2 worm cellular contexts compared by ENCODE assay signal in genomic region chrX:12458021-12458420, ce11.
TF ChIP-seq lines count a peak whose summit lies in the region.

No protein-coding gene starts in this region.

TF ChIP-seq in whole organism, L4 larva, 104 proteins besides CTCF, POLR2A, EP300 and RAD21 (continued from another document and continues in another):
- TF ChIP-seq nhr-77 (tag; optimal IDR thresholded peaks at IDR 0.05; lab: Kevin White, UChicago) (peak; percentile 19), nhr-28 (tag; optimal IDR thresholded peaks at IDR 0.05; lab: Kevin White, UChicago) (peak; percentile 26), attf-4 (tag; optimal IDR thresholded peaks at IDR 0.05; lab: Kevin White, UChicago) (no peak), zfp-3 (GFP tag; conservative IDR thresholded peaks at IDR 0.05; lab: Robert Waterston, UW) (peak; percentile 75; the same call in 1 of the 2 replicates), ZK546.5 (tag; optimal IDR thresholded peaks at IDR 0.05; lab: Kevin White, UChicago) (no peak), dmd-6 (GFP tag; IDR thresholded peaks at IDR 0.05; lab: Robert Waterston, UW) (peak; percentile 69), lir-3 (tag; optimal IDR thresholded peaks at IDR 0.05; lab: Kevin White, UChicago) (peak; percentile 76), spr-3 (GFP tag; optimal IDR thresholded peaks at IDR 0.05; lab: Kevin White, UChicago) (peak; percentile 32), php-3 (GFP tag; IDR thresholded peaks at IDR 0.05; lab: Robert Waterston, UW) (peak; percentile 58; the same call in 1 of the 2 replicates), aha-1 (tag; lab: Kevin White, UChicago) (peak; percentile 72), F37D6.2 (tag; optimal IDR thresholded peaks at IDR 0.05; lab: Kevin White, UChicago) (no peak), hif-1 (tag; optimal IDR thresholded peaks at IDR 0.05; lab: Kevin White, UChicago) (peak; percentile 9 to 78), nhr-76 (tag; optimal IDR thresholded peaks at IDR 0.05; lab: Kevin White, UChicago) (no peak), nhr-41 (GFP tag; IDR thresholded peaks at IDR 0.05; lab: Robert Waterston, UW) (0 out of 2 replicates have a peak, but pooled peaks have one; percentile 26), hmg-1.1 (GFP tag; IDR thresholded peaks at IDR 0.05; lab: Robert Waterston, UW) (peak; percentile 70), Y105C5A.15 (GFP tag; IDR thresholded peaks at IDR 0.05; lab: Robert Waterston, UW) (no peak), snpc-4 (tag; optimal IDR thresholded peaks at IDR 0.05; lab: Kevin White, UChicago) (no peak), F44E2.7 (GFP tag; IDR thresholded peaks at IDR 0.05; lab: Robert Waterston, UW) (0 out of 2 replicates have a peak, but pooled peaks have one; percentile 13), lin-15B (tag; optimal IDR thresholded peaks at IDR 0.05; lab: Kevin White, UChicago) (no peak), egl-27 (tag; optimal IDR thresholded peaks at IDR 0.05; lab: Kevin White, UChicago) (no peak), daf-19 (GFP tag; conservative IDR thresholded peaks at IDR 0.05; lab: Robert Waterston, UW) (peak; percentile 74), nhr-111 (GFP tag; optimal IDR thresholded peaks at IDR 0.05; lab: Kevin White, UChicago) (peak; percentile 57), madf-9 (GFP tag; conservative IDR thresholded peaks at IDR 0.05; lab: Robert Waterston, UW) (peak; percentile 85), hlh-11 (tag; optimal IDR thresholded peaks at IDR 0.05; lab: Kevin White, UChicago) (peak; percentile 67), nhr-42 (GFP tag; IDR thresholded peaks at IDR 0.05; lab: Robert Waterston, UW) (0 out of 2 replicates have a peak, but pooled peaks have one; percentile 65), R02D3.7 (tag; optimal IDR thresholded peaks at IDR 0.05; lab: Kevin White, UChicago) (peak; percentile 24), zag-1 (tag; optimal IDR thresholded peaks at IDR 0.05; lab: Kevin White, UChicago) (no peak), nhr-237 (tag; optimal IDR thresholded peaks at IDR 0.05; lab: Kevin White, UChicago) (no peak), zip-2 (tag; optimal IDR thresholded peaks at IDR 0.05; lab: Kevin White, UChicago) (peak; percentile 84), duxl-1 (tag; optimal IDR thresholded peaks at IDR 0.05; lab: Kevin White, UChicago; ENCODE audit: poor library complexity) (peak; percentile 71), sdz-12 (GFP tag; optimal IDR thresholded peaks at IDR 0.05; lab: Kevin White, UChicago) (no peak), D1046.2 (GFP tag; IDR thresholded peaks at IDR 0.05; lab: Robert Waterston, UW) (no peak), lin-29 (GFP tag; IDR thresholded peaks at IDR 0.05; lab: Robert Waterston, UW) (peak; percentile 56; the same call in 1 of the 2 replicates), daf-8 (GFP tag; IDR thresholded peaks at IDR 0.05; lab: Robert Waterston, UW) (no peak), mxl-3 (GFP tag; optimal IDR thresholded peaks at IDR 0.05; lab: Kevin White, UChicago) (peak; percentile 49), nhr-102 (tag; optimal IDR thresholded peaks at IDR 0.05; lab: Kevin White, UChicago) (peak; percentile 76), ztf-11 (tag; optimal IDR thresholded peaks at IDR 0.05; lab: Kevin White, UChicago) (no peak), fos-1 (tag; optimal IDR thresholded peaks at IDR 0.05; lab: Kevin White, UChicago) (no peak), F26F4.8 (GFP tag; conservative IDR thresholded peaks at IDR 0.05; lab: Robert Waterston, UW) (peak; percentile 86), zip-11 (GFP tag; IDR thresholded peaks at IDR 0.05; lab: Robert Waterston, UW) (peak; percentile 46; the same call in 1 of the 2 replicates), cey-2 (tag; optimal IDR thresholded peaks at IDR 0.05; lab: Kevin White, UChicago; ENCODE audit: borderline replicate concordance, insufficient read depth) (no peak), lin-38 (GFP tag; IDR thresholded peaks at IDR 0.05; lab: Robert Waterston, UW) (peak; percentile 76), unc-130 (GFP tag; optimal IDR thresholded peaks at IDR 0.05; lab: Kevin White, UChicago) (peak; percentile 47), T26A8.4 (GFP tag; IDR thresholded peaks at IDR 0.05; lab: Robert Waterston, UW) (peak; percentile 88), madf-5 (GFP tag; IDR thresholded peaks at IDR 0.05; lab: Robert Waterston, UW) (0 out of 4 replicates have a peak, but pooled peaks have one; percentile 5 to 56), Y48G9A.11 (GFP tag; IDR thresholded peaks at IDR 0.05; lab: Robert Waterston, UW) (peak; percentile 71; the same call in 1 of the 2 replicates), mdl-1 (tag; optimal IDR thresholded peaks at IDR 0.05; lab: Kevin White, UChicago) (peak in 1 of 2 experiments; percentile 3), egl-43 (GFP tag; IDR thresholded peaks at IDR 0.05; lab: Robert Waterston, UW) (peak; percentile 90), ctbp-1 (GFP tag; IDR thresholded peaks at IDR 0.05; lab: Robert Waterston, UW) (peak; percentile 52; the same call in 1 of the 2 replicates), ceh-62 (tag; optimal IDR thresholded peaks at IDR 0.05; lab: Kevin White, UChicago) (no peak), Y5F2A.4 (GFP tag; optimal IDR thresholded peaks at IDR 0.05; lab: Kevin White, UChicago) (peak; percentile 68), ztf-7 (tag; optimal IDR thresholded peaks at IDR 0.05; lab: Kevin White, UChicago) (peak; percentile 74), lim-7 (GFP tag; IDR thresholded peaks at IDR 0.05; lab: Robert Waterston, UW) (peak; percentile 90), tra-1 (GFP tag; IDR thresholded peaks at IDR 0.05; lab: Robert Waterston, UW) (peak; percentile 67; the same call in 1 of the 2 replicates), nhr-48 (tag; optimal IDR thresholded peaks at IDR 0.05; lab: Kevin White, UChicago) (peak; percentile 71), mdt-29 (GFP tag; IDR thresholded peaks at IDR 0.05; lab: Robert Waterston, UW) (0 out of 2 replicates have a peak, but pooled peaks have one; percentile 44), ceh-44 (GFP tag; IDR thresholded peaks at IDR 0.05; lab: Robert Waterston, UW) (peak; percentile 75; the same call in 1 of the 2 replicates), nhr-25 (tag; optimal IDR thresholded peaks at IDR 0.05; lab: Kevin White, UChicago; ENCODE audit: borderline replicate concordance, insufficient read depth) (peak; percentile 34), ceh-20 (GFP tag; IDR thresholded peaks at IDR 0.05; lab: Robert Waterston, UW) (peak; percentile 64; the same call in 1 of the 2 replicates), dmd-9 (GFP tag; IDR thresholded peaks at IDR 0.05; lab: Robert Waterston, UW) (peak; percentile 87), T20F7.1 (GFP tag; optimal IDR thresholded peaks at IDR 0.05; lab: Kevin White, UChicago) (no peak), aly-2 (tag; optimal IDR thresholded peaks at IDR 0.05; lab: Kevin White, UChicago) (peak; percentile 64)

TF ChIP-seq in whole organism, late embryonic, 69 proteins besides CTCF, POLR2A, EP300 and RAD21 (continued from another document):
- peak; percentile 43 for TF ChIP-seq tbx-2 (tag; optimal IDR thresholded peaks at IDR 0.05; lab: Kevin White, UChicago)
- TF ChIP-seq ceh-45 (GFP tag; IDR thresholded peaks at IDR 0.05; lab: Robert Waterston, UW): peak; percentile 72
- peak; percentile 55 for TF ChIP-seq Y22D7AL.16 (tag; optimal IDR thresholded peaks at IDR 0.05; lab: Kevin White, UChicago)
- TF ChIP-seq hlh-30 (tag; optimal IDR thresholded peaks at IDR 0.05; lab: Kevin White, UChicago; ENCODE audit: insufficient read depth): no peak
- TF ChIP-seq pag-3 (tag; optimal IDR thresholded peaks at IDR 0.05; lab: Kevin White, UChicago; ENCODE audit: borderline replicate concordance): no peak
- peak; percentile 4 for TF ChIP-seq odd-2 (tag; optimal IDR thresholded peaks at IDR 0.05; lab: Kevin White, UChicago)
- TF ChIP-seq ztf-16 (tag; optimal IDR thresholded peaks at IDR 0.05; lab: Kevin White, UChicago): peak; percentile 47
- TF ChIP-seq eyg-1 (tag; optimal IDR thresholded peaks at IDR 0.05; lab: Kevin White, UChicago): no peak
- TF ChIP-seq ahr-1 (tag; optimal IDR thresholded peaks at IDR 0.05; lab: Kevin White, UChicago): no peak
- no peak for TF ChIP-seq pros-1 (tag; optimal IDR thresholded peaks at IDR 0.05; lab: Kevin White, UChicago)
- no peak for TF ChIP-seq unc-55 (GFP tag; optimal IDR thresholded peaks at IDR 0.05; lab: Kevin White, UChicago)
- peak; percentile 39 for TF ChIP-seq hlh-6 (tag; optimal IDR thresholded peaks at IDR 0.05; lab: Kevin White, UChicago)
- TF ChIP-seq T23F11.4 (GFP tag; optimal IDR thresholded peaks at IDR 0.05; lab: Kevin White, UChicago): peak; percentile 40
- peak; percentile 13 for TF ChIP-seq ets-4 (tag; optimal IDR thresholded peaks at IDR 0.05; lab: Kevin White, UChicago)
- TF ChIP-seq ceh-48 (tag; optimal IDR thresholded peaks at IDR 0.05; lab: Kevin White, UChicago): peak; percentile 17
- peak; percentile 53 for TF ChIP-seq nfya-1 (tag; optimal IDR thresholded peaks at IDR 0.05; lab: Kevin White, UChicago)
- TF ChIP-seq nhr-232 (tag; optimal IDR thresholded peaks at IDR 0.05; lab: Kevin White, UChicago): peak; percentile 36
- TF ChIP-seq unc-3 (GFP tag; conservative IDR thresholded peaks at IDR 0.05; lab: Robert Waterston, UW): peak; percentile 46; the same call in 1 of the 2 replicates
- peak; percentile 2 for TF ChIP-seq unc-3 (tag; optimal IDR thresholded peaks at IDR 0.05; lab: Kevin White, UChicago)
- TF ChIP-seq ceh-22 (tag; optimal IDR thresholded peaks at IDR 0.05; lab: Kevin White, UChicago): no peak
- TF ChIP-seq che-1 (tag; optimal IDR thresholded peaks at IDR 0.05; lab: Kevin White, UChicago): peak; percentile 70
- no peak for TF ChIP-seq ceh-24 (tag; optimal IDR thresholded peaks at IDR 0.05; lab: Kevin White, UChicago)
- TF ChIP-seq sox-2 (GFP tag; IDR thresholded peaks at IDR 0.05; lab: Robert Waterston, UW): no peak
- TF ChIP-seq pat-9 (tag; optimal IDR thresholded peaks at IDR 0.05; lab: Kevin White, UChicago): peak; percentile 69
- peak; percentile 45 for TF ChIP-seq ceh-14 (tag; optimal IDR thresholded peaks at IDR 0.05; lab: Kevin White, UChicago)
- TF ChIP-seq nhr-11 (tag; optimal IDR thresholded peaks at IDR 0.05; lab: Kevin White, UChicago): no peak
- TF ChIP-seq K09A11.1 (tag; optimal IDR thresholded peaks at IDR 0.05; lab: Kevin White, UChicago; ENCODE audit: insufficient read depth): no peak
- TF ChIP-seq C08G9.2 (tag; optimal IDR thresholded peaks at IDR 0.05; lab: Kevin White, UChicago): no peak
- peak; percentile 30 for TF ChIP-seq fax-1 (tag; optimal IDR thresholded peaks at IDR 0.05; lab: Kevin White, UChicago)
- TF ChIP-seq tbx-7 (tag; optimal IDR thresholded peaks at IDR 0.05; lab: Kevin White, UChicago): no peak
- no peak for TF ChIP-seq elt-4 (tag; optimal IDR thresholded peaks at IDR 0.05; lab: Kevin White, UChicago)
- peak; percentile 52 for TF ChIP-seq sdc-2 (tag; optimal IDR thresholded peaks at IDR 0.05; lab: Kevin White, UChicago)
- peak; percentile 50 for TF ChIP-seq unc-86 (tag; optimal IDR thresholded peaks at IDR 0.05; lab: Kevin White, UChicago)
- TF ChIP-seq gmeb-2 (tag; optimal IDR thresholded peaks at IDR 0.05; lab: Kevin White, UChicago): peak; percentile 66
- TF ChIP-seq lin-11 (tag; optimal IDR thresholded peaks at IDR 0.05; lab: Kevin White, UChicago): no peak
- peak; percentile 10 for TF ChIP-seq hlh-15 (tag; optimal IDR thresholded peaks at IDR 0.05; lab: Kevin White, UChicago)
- TF ChIP-seq zip-5 (tag; optimal IDR thresholded peaks at IDR 0.05; lab: Kevin White, UChicago): no peak
